Worm (Caenorhabditis elegans) whole organism, L1 larva: ENCODE measurements around the gene nspc-5.

Experiments
- C16A3.4 ChIP-seq: fragments of 150-350 bp; optimal IDR thresholded peaks from 2 replicates; lab custom pipeline; 2014; ENCODE audit warnings: missing biosample characterization, missing genetic modification characterization
- C34B4.2 ChIP-seq: sonication (generic microtip); optimal IDR thresholded peaks from 2 replicates; lab custom pipeline; 2017; ENCODE audit warnings: mild to moderate bottlenecking, missing genetic modification characterization, missing compliant biosample characterization
- F16B12.6 ChIP-seq: fragments of 150-350 bp; optimal IDR thresholded peaks from 2 replicates; lab custom pipeline; 2014; ENCODE audit warnings: missing biosample characterization, missing genetic modification characterization
- Y116A8C.19 ChIP-seq: sonication (generic microtip); optimal IDR thresholded peaks from 2 replicates; lab custom pipeline; 2016; ENCODE audit warnings: missing compliant biosample characterization, missing genetic modification characterization, borderline replicate concordance
- aha-1 ChIP-seq: fragments of 150-350 bp; optimal IDR thresholded peaks from 2 replicates; lab custom pipeline; 2014; ENCODE audit warnings: missing biosample characterization, missing genetic modification characterization
- aly-2 ChIP-seq: fragments of 150-350 bp; optimal IDR thresholded peaks from 2 replicates; lab custom pipeline; 2014; ENCODE audit warnings: missing biosample characterization, missing genetic modification characterization
- ama-1 ChIP-seq: fragments of 150-350 bp; optimal IDR thresholded peaks from 2 replicates; lab custom pipeline; 2014
- ceh-63 ChIP-seq: fragments of 200-800 bp; sonication (Bioruptor generic); optimal IDR thresholded peaks from 2 replicates; lab custom pipeline; 2018; ENCODE audit warnings: mild to moderate bottlenecking, missing genetic modification characterization, missing compliant biosample characterization
- ceh-8 ChIP-seq: fragments of 200-800 bp; sonication (Bioruptor generic); optimal IDR thresholded peaks from 2 replicates; lab custom pipeline; 2018; ENCODE audit warnings: mild to moderate bottlenecking, missing genetic modification characterization, moderate library complexity, missing compliant biosample characterization
- ceh-82 ChIP-seq, 3 experiments: fragments of 150-350 bp in 1 of 3; sonication (generic microtip) in 2 of 3; optimal IDR thresholded peaks; 2 replicates each; lab custom pipeline; 2014 to 2017; ENCODE audit warnings: missing biosample characterization in 3 of 3, missing genetic modification characterization in 3 of 3
- ceh-90 ChIP-seq: sonication (generic microtip); optimal IDR thresholded peaks from 2 replicates; lab custom pipeline; 2016; ENCODE audit warnings: missing genetic modification characterization, missing compliant biosample characterization
- efl-3 ChIP-seq: fragments of 200-800 bp; sonication (Bioruptor generic); optimal IDR thresholded peaks from 2 replicates; lab custom pipeline; 2018; ENCODE audit warnings: mild to moderate bottlenecking, missing genetic modification characterization, missing compliant biosample characterization
- egl-27 ChIP-seq, 2 experiments: fragments of 150-350 bp in 1 of 2; sonication (generic microtip); optimal IDR thresholded peaks; 3 replicates each; lab custom pipeline; 2017 to 2018; ENCODE audit warnings: missing biosample characterization in 2 of 2, missing genetic modification characterization in 2 of 2, missing genetic modification reagents in 2 of 2
- elt-2 ChIP-seq: sonication (generic microtip); optimal IDR thresholded peaks from 2 replicates; lab custom pipeline; 2016; ENCODE audit warnings: missing genetic modification characterization, mild to moderate bottlenecking, inconsistent platforms, missing compliant biosample characterization, missing genetic modification reagents
- ets-5 ChIP-seq: fragments of 200-800 bp; sonication (Bioruptor generic); IDR thresholded peaks from 2 replicates; pipeline ENCODE4 v1.3.6; 2022; ENCODE audit warnings: missing genetic modification characterization, missing compliant biosample characterization
- fkh-4 ChIP-seq: sonication (generic microtip); optimal IDR thresholded peaks from 2 replicates; lab custom pipeline; 2016; ENCODE audit warnings: missing compliant biosample characterization, missing genetic modification characterization, borderline replicate concordance
- fkh-8 ChIP-seq: sonication (generic microtip); optimal IDR thresholded peaks from 2 replicates; lab custom pipeline; 2016; ENCODE audit warnings: mild to moderate bottlenecking, missing genetic modification characterization, missing compliant biosample characterization
- grh-1 ChIP-seq: fragments of 200-800 bp; sonication (Bioruptor generic); IDR thresholded peaks from 2 replicates; pipeline ENCODE4 v1.3.6; 2022; ENCODE audit warnings: missing genetic modification reagents, missing genetic modification characterization, missing compliant biosample characterization
- hlh-17 ChIP-seq: fragments of 200-800 bp; sonication (Bioruptor generic); optimal IDR thresholded peaks from 2 replicates; lab custom pipeline; 2018; ENCODE audit warnings: missing genetic modification characterization, mild to moderate bottlenecking, missing compliant biosample characterization, moderate library complexity, borderline replicate concordance
- hlh-4 ChIP-seq: sonication (generic microtip); optimal IDR thresholded peaks from 2 replicates; lab custom pipeline; 2016; ENCODE audit warnings: mild to moderate bottlenecking, missing genetic modification characterization, missing compliant biosample characterization
- jun-1 ChIP-seq: fragments of 150-350 bp; optimal IDR thresholded peaks from 2 replicates; lab custom pipeline; 2014; ENCODE audit warnings: missing biosample characterization, missing genetic modification reagents, missing genetic modification characterization
- lin-15B ChIP-seq: fragments of 150-350 bp; sonication (generic microtip); optimal IDR thresholded peaks from 3 replicates; lab custom pipeline; 2014; ENCODE audit warnings: missing biosample characterization, missing genetic modification characterization
- lin-35 ChIP-seq, 2 experiments: fragments of 150-350 bp; optimal IDR thresholded peaks; 2 replicates each; lab custom pipeline; 2014; ENCODE audit warnings: missing biosample characterization in 2 of 2, missing genetic modification characterization in 2 of 2, missing genetic modification reagents in 2 of 2
- lin-39 ChIP-seq: fragments of 150-350 bp; optimal IDR thresholded peaks from 2 replicates; lab custom pipeline; 2014; ENCODE audit warnings: missing biosample characterization, missing genetic modification reagents, missing genetic modification characterization
- lir-3 ChIP-seq: sonication (generic microtip); optimal IDR thresholded peaks from 2 replicates; lab custom pipeline; 2016; ENCODE audit warnings: mild to moderate bottlenecking, missing genetic modification characterization, moderate library complexity, missing compliant biosample characterization; ENCODE audit not compliant: poor library complexity
- lsy-2 ChIP-seq, 2 experiments: fragments of 150-350 bp; optimal IDR thresholded peaks; 2 replicates each; lab custom pipeline; 2014; ENCODE audit warnings: missing biosample characterization in 2 of 2, missing genetic modification characterization in 2 of 2
- mab-9 ChIP-seq: fragments of 200-800 bp; sonication (Bioruptor generic); IDR thresholded peaks from 2 replicates; pipeline ENCODE4 v1.3.6; 2022; ENCODE audit warnings: missing genetic modification reagents, missing genetic modification characterization, missing compliant biosample characterization
- mef-2 ChIP-seq: fragments of 150-350 bp; optimal IDR thresholded peaks from 2 replicates; lab custom pipeline; 2014; ENCODE audit warnings: missing biosample characterization, missing genetic modification characterization
- mep-1 ChIP-seq: fragments of 150-350 bp; optimal IDR thresholded peaks from 2 replicates; lab custom pipeline; 2014; ENCODE audit warnings: missing biosample characterization, missing genetic modification characterization
- nhr-11 ChIP-seq: fragments of 150-350 bp; optimal IDR thresholded peaks from 2 replicates; lab custom pipeline; 2014; ENCODE audit warnings: missing biosample characterization, missing genetic modification characterization
- nhr-12 ChIP-seq: sonication (generic microtip); optimal IDR thresholded peaks from 2 replicates; lab custom pipeline; 2017; ENCODE audit warnings: missing biosample characterization, missing genetic modification characterization
- nhr-19 ChIP-seq: fragments of 200-800 bp; sonication (Bioruptor generic); conservative IDR thresholded peaks from 2 replicates; pipeline ENCODE4 v1.3.6; 2022; ENCODE audit warnings: missing genetic modification characterization, missing compliant biosample characterization
- nhr-20 ChIP-seq: sonication (generic microtip); optimal IDR thresholded peaks from 2 replicates; lab custom pipeline; 2016; ENCODE audit warnings: mild to moderate bottlenecking, missing genetic modification characterization, missing compliant biosample characterization
- nhr-237 ChIP-seq: fragments of 150-350 bp; optimal IDR thresholded peaks from 2 replicates; lab custom pipeline; 2014; ENCODE audit warnings: missing biosample characterization, missing genetic modification characterization
- nhr-76 ChIP-seq: sonication (generic microtip); optimal IDR thresholded peaks from 2 replicates; lab custom pipeline; 2017; ENCODE audit warnings: missing biosample characterization, missing genetic modification characterization
- nhr-84 ChIP-seq: sonication (generic microtip); optimal IDR thresholded peaks from 2 replicates; lab custom pipeline; 2017; ENCODE audit warnings: missing biosample characterization, missing genetic modification characterization
- nhr-85 ChIP-seq: sonication (generic microtip); peaks from one replicate; lab custom pipeline; 2016; ENCODE audit warnings: missing genetic modification characterization, inconsistent platforms, missing compliant biosample characterization
- pag-3 ChIP-seq: sonication (generic microtip); optimal IDR thresholded peaks from 2 replicates; lab custom pipeline; 2017; ENCODE audit warnings: missing genetic modification characterization, mild to moderate bottlenecking, missing compliant biosample characterization, antibody characterized with exemption, borderline replicate concordance; ENCODE audit not compliant: insufficient read depth
- pax-3 ChIP-seq: fragments of 200-800 bp; sonication (Bioruptor generic); optimal IDR thresholded peaks from 2 replicates; lab custom pipeline; 2018; ENCODE audit warnings: mild to moderate bottlenecking, missing genetic modification characterization, moderate library complexity, missing compliant biosample characterization
- skn-1 ChIP-seq: fragments of 150-350 bp; optimal IDR thresholded peaks from 2 replicates; lab custom pipeline; 2014; ENCODE audit warnings: missing biosample characterization, missing genetic modification characterization
- snpc-4 ChIP-seq: fragments of 150-350 bp; optimal IDR thresholded peaks from 2 replicates; lab custom pipeline; 2014; ENCODE audit warnings: missing biosample characterization, missing genetic modification characterization
- snu-23 ChIP-seq: sonication (generic microtip); optimal IDR thresholded peaks from 2 replicates; lab custom pipeline; 2016; ENCODE audit warnings: missing genetic modification characterization, missing compliant biosample characterization
- sox-4 ChIP-seq: sonication (generic microtip); optimal IDR thresholded peaks from 2 replicates; lab custom pipeline; 2016; ENCODE audit warnings: missing genetic modification characterization, missing compliant biosample characterization
- sptf-1 ChIP-seq: fragments of 150-350 bp; optimal IDR thresholded peaks from 2 replicates; lab custom pipeline; 2014; ENCODE audit warnings: missing biosample characterization, missing genetic modification characterization
- sup-37 ChIP-seq: fragments of 200-800 bp; sonication (Bioruptor generic); optimal IDR thresholded peaks from 2 replicates; lab custom pipeline; 2018; ENCODE audit warnings: mild to moderate bottlenecking, missing genetic modification characterization, missing compliant biosample characterization
- tbx-2 ChIP-seq: sonication (generic microtip); optimal IDR thresholded peaks from 2 replicates; lab custom pipeline; 2016; ENCODE audit warnings: missing genetic modification characterization, missing compliant biosample characterization
- unc-130 ChIP-seq: fragments of 150-350 bp; optimal IDR thresholded peaks from 2 replicates; lab custom pipeline; 2017; ENCODE audit warnings: missing biosample characterization, missing genetic modification characterization, inconsistent platforms
- unc-30 ChIP-seq: sonication (generic microtip); optimal IDR thresholded peaks from 2 replicates; lab custom pipeline; 2017; ENCODE audit warnings: missing biosample characterization, missing genetic modification characterization
- unc-62 ChIP-seq: fragments of 150-350 bp; optimal IDR thresholded peaks from 2 replicates; lab custom pipeline; 2014; ENCODE audit warnings: missing biosample characterization, missing genetic modification reagents, missing genetic modification characterization
- unc-98 ChIP-seq: fragments of 200-800 bp; sonication (Bioruptor generic); IDR thresholded peaks from 2 replicates; pipeline ENCODE4 v1.3.6; 2022; ENCODE audit warnings: missing genetic modification characterization, missing compliant biosample characterization
- vab-15 ChIP-seq: sonication (generic microtip); optimal IDR thresholded peaks from 2 replicates; lab custom pipeline; 2017; ENCODE audit warnings: missing genotype, mild to moderate bottlenecking, missing genetic modification characterization, missing compliant biosample characterization
- xbp-1 ChIP-seq: sonication (generic microtip); optimal IDR thresholded peaks from 2 replicates; lab custom pipeline; 2016; ENCODE audit warnings: missing genetic modification characterization, missing compliant biosample characterization
- zip-4 ChIP-seq: fragments of 200-800 bp; sonication (Bioruptor generic); optimal IDR thresholded peaks from 2 replicates; lab custom pipeline; 2018; ENCODE audit warnings: mild to moderate bottlenecking, missing genetic modification characterization, moderate library complexity, missing compliant biosample characterization
- ztf-11 ChIP-seq, 2 experiments: sonication (generic microtip); optimal IDR thresholded peaks; 2 replicates each; lab custom pipeline; 2016 to 2017; ENCODE audit warnings: missing genetic modification characterization in 2 of 2, missing biosample characterization in 1 of 2, missing compliant biosample characterization in 1 of 2

The nspc-5 gene

DNA sequence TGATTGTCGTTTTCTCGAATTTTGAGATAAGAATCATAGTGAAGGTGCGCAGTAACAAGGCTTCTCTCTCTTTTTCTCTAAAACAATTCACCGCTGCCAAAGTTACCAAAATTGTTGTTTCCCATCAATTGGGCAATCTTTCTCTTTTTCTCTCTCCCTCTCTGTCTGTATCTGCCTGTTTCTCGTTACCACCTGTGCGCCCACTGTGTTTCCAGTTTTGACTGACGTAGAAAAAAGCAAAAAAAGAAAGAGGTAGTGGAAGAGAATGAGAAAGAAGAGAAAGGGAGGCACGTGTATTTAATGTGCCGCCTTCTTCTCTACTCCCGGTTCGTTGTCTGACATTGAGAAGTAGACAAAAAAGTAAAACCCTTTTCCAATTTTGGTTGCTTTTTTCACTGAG is 11.6 kb downstream of the nspc-5 start:
- TF ChIP-seq nhr-237 (tag; lab: Kevin White, UChicago) (peak; percentile 56), nhr-20 (tag; lab: Kevin White, UChicago) (peak; percentile 89), lir-3 (no peak), mab-9 (GFP tag; lab: Robert Waterston, UW) (no peak), Y116A8C.19 (tag; lab: Kevin White, UChicago) (no peak), xbp-1 (tag; lab: Kevin White, UChicago) (peak; percentile 63), lin-35 (GFP tag; optimal IDR thresholded peaks at IDR 0.05; lab: Kevin White, UChicago) (peak; percentile 6 to 80), fkh-4 (tag; lab: Kevin White, UChicago) (no peak), lin-39 (tag; lab: Kevin White, UChicago) (no peak), snpc-4 (no peak), unc-30 (tag; lab: Kevin White, UChicago) (no peak), skn-1 (no peak), ceh-90 (no peak), zip-4 (GFP tag; lab: Kevin White, UChicago) (no peak), hlh-17 (GFP tag; lab: Kevin White, UChicago) (no peak), hlh-4 (tag; lab: Kevin White, UChicago) (no peak), ceh-63 (GFP tag; lab: Kevin White, UChicago) (no peak), F16B12.6 (no peak), ets-5 (GFP tag; lab: Robert Waterston, UW) (no peak), snu-23 (peak; percentile 79), grh-1 (GFP tag; lab: Robert Waterston, UW) (peak; percentile 63), ama-1 (lab: Kevin White, UChicago) (no peak), C16A3.4 (tag; lab: Kevin White, UChicago) (peak; percentile 24), aly-2 (tag; lab: Kevin White, UChicago) (no peak), unc-62 (GFP tag; lab: Kevin White, UChicago) (no peak), C34B4.2 (tag; lab: Kevin White, UChicago) (no peak), aha-1 (tag; lab: Kevin White, UChicago) (no peak), sox-4 (tag; lab: Kevin White, UChicago) (no peak), fkh-8 (tag; lab: Kevin White, UChicago) (no peak), lsy-2 (tag; optimal IDR thresholded peaks at IDR 0.05; lab: Kevin White, UChicago) (peak; percentile 35 to 69), mef-2 (tag; lab: Kevin White, UChicago) (no peak), sptf-1 (tag; lab: Kevin White, UChicago) (no peak), nhr-76 (no peak), nhr-19 (peak; percentile 56), tbx-2 (peak; percentile 62), nhr-84 (no peak), jun-1 (tag; lab: Kevin White, UChicago) (peak; percentile 29), efl-3 (GFP tag; lab: Kevin White, UChicago) (no peak), lin-15B (no peak), unc-98 (GFP tag; lab: Robert Waterston, UW) (no peak), unc-130 (tag; lab: Kevin White, UChicago) (no peak), vab-15 (no peak), nhr-85 (peak; percentile 96), elt-2 (tag; lab: Kevin White, UChicago) (peak; percentile 32), nhr-12 (tag; lab: Kevin White, UChicago) (no peak), mep-1 (tag; lab: Kevin White, UChicago) (peak; percentile 79), nhr-11 (no peak), egl-27 (tag; optimal IDR thresholded peaks at IDR 0.05; lab: Kevin White, UChicago) (peak; percentile 33 to 62), ceh-82 (tag; optimal IDR thresholded peaks at IDR 0.05; lab: Kevin White, UChicago) (peak in 2 of 3 experiments; percentile 14 to 45), sup-37 (GFP tag; lab: Kevin White, UChicago) (no peak), pax-3 (tag; lab: Kevin White, UChicago) (no peak), ztf-11 (tag; optimal IDR thresholded peaks at IDR 0.05; lab: Kevin White, UChicago) (no peak), pag-3 (tag; lab: Kevin White, UChicago) (no peak), ceh-8 (GFP tag; lab: Kevin White, UChicago) (no peak)
